Worm (Caenorhabditis elegans) whole organism, L4 larva: ENCODE data around the gene tsen-2.
A peak's percentile ranks its signal among the peaks of the same experiment; 100 is the strongest.

Experiments used
- D1046.2 ChIP-seq: fragments of 200-800 bp; sonication (Bioruptor generic); IDR thresholded peaks from 2 replicates; pipeline ENCODE4 v1.3.6; 2022; ENCODE audit warnings: missing genetic modification characterization, missing compliant biosample characterization
- F26F4.8 ChIP-seq: fragments of 200-800 bp; sonication (Bioruptor generic); conservative IDR thresholded peaks from 2 replicates; pipeline ENCODE4 v1.3.6; 2022; ENCODE audit warnings: missing genetic modification characterization, missing compliant biosample characterization
- F37D6.2 ChIP-seq: sonication (generic microtip); optimal IDR thresholded peaks from 2 replicates; lab custom pipeline; 2016; ENCODE audit warnings: mild to moderate bottlenecking, missing genetic modification characterization, missing compliant biosample characterization
- F44E2.7 ChIP-seq: fragments of 200-800 bp; sonication (Bioruptor generic); IDR thresholded peaks from 2 replicates; pipeline ENCODE4 v2.1.2; 2022; ENCODE audit warnings: missing genetic modification characterization, missing compliant biosample characterization
- attf-4 ChIP-seq: sonication (generic microtip); optimal IDR thresholded peaks from 3 replicates; lab custom pipeline; 2017; ENCODE audit warnings: missing biosample characterization, missing genetic modification characterization
- ceh-28 ChIP-seq: fragments of 150-350 bp; optimal IDR thresholded peaks from 2 replicates; lab custom pipeline; 2014; ENCODE audit warnings: missing biosample characterization, missing genetic modification reagents, missing genetic modification characterization
- daf-12 ChIP-seq: fragments of 150-350 bp; optimal IDR thresholded peaks from 2 replicates; lab custom pipeline; 2014; ENCODE audit warnings: missing biosample characterization, missing genetic modification reagents, missing genetic modification characterization
- daf-16 ChIP-seq, 3 experiments: sonication (generic microtip); optimal IDR thresholded peaks; 2 replicates each; lab custom pipeline; 2016 to 2017; ENCODE audit warnings: missing genetic modification characterization in 3 of 3, missing genetic modification reagents in 3 of 3, mild to moderate bottlenecking in 2 of 3, missing compliant biosample characterization in 2 of 3, missing biosample characterization in 1 of 3, moderate library complexity in 1 of 3
- daf-8 ChIP-seq: fragments of 200-800 bp; sonication (Bioruptor generic); IDR thresholded peaks from 2 replicates; pipeline ENCODE4 v1.3.6; 2022; ENCODE audit warnings: missing genetic modification characterization, missing compliant biosample characterization
- dmd-6 ChIP-seq: fragments of 200-800 bp; sonication (Bioruptor generic); IDR thresholded peaks from 2 replicates; pipeline ENCODE4 v1.3.6; 2022; ENCODE audit warnings: missing genetic modification reagents, missing genetic modification characterization, missing compliant biosample characterization
- dmd-8 ChIP-seq: fragments of 200-800 bp; sonication (Bioruptor generic); IDR thresholded peaks from 2 replicates; pipeline ENCODE4 v1.3.6; 2022; ENCODE audit warnings: missing genetic modification characterization, missing compliant biosample characterization
- dpl-1 ChIP-seq: fragments of 150-350 bp; optimal IDR thresholded peaks from 2 replicates; lab custom pipeline; 2014; ENCODE audit warnings: missing biosample characterization, missing genetic modification reagents, missing genetic modification characterization
- dve-1 ChIP-seq: sonication (generic microtip); optimal IDR thresholded peaks from 2 replicates; lab custom pipeline; 2017; ENCODE audit warnings: antibody characterized with exemption, mild to moderate bottlenecking, missing genetic modification characterization, missing compliant biosample characterization; ENCODE audit not compliant: insufficient read depth
- egl-27 ChIP-seq: sonication (generic microtip); optimal IDR thresholded peaks from 3 replicates; lab custom pipeline; 2017; ENCODE audit warnings: missing biosample characterization, missing genetic modification reagents, missing genetic modification characterization
- hif-1 ChIP-seq, 2 experiments: sonication (generic microtip); optimal IDR thresholded peaks; 2 replicates each; lab custom pipeline; 2016 to 2017; ENCODE audit warnings: missing compliant biosample characterization in 2 of 2, missing genetic modification characterization in 2 of 2, missing genetic modification reagents in 2 of 2, missing genotype in 2 of 2, mild to moderate bottlenecking in 1 of 2
- hlh-11 ChIP-seq: fragments of 200-800 bp; sonication (Bioruptor generic); optimal IDR thresholded peaks from 2 replicates; lab custom pipeline; 2018; ENCODE audit warnings: mild to moderate bottlenecking, missing genetic modification characterization, missing compliant biosample characterization
- hmg-1.1 ChIP-seq: fragments of 200-800 bp; sonication (Bioruptor generic); IDR thresholded peaks from 2 replicates; pipeline ENCODE4 v1.3.6; 2022; ENCODE audit warnings: missing genetic modification reagents, missing genetic modification characterization, missing compliant biosample characterization
- madf-9 ChIP-seq: fragments of 200-800 bp; sonication (Bioruptor generic); conservative IDR thresholded peaks from 2 replicates; pipeline ENCODE4 v1.3.6; 2022; ENCODE audit warnings: missing genetic modification reagents, missing genetic modification characterization, missing compliant biosample characterization
- mes-2 ChIP-seq: sonication (generic microtip); optimal IDR thresholded peaks from 2 replicates; lab custom pipeline; 2016; ENCODE audit warnings: missing genotype, mild to moderate bottlenecking, missing genetic modification characterization, missing compliant biosample characterization; ENCODE audit not compliant: poor library complexity, severe bottlenecking
- nhr-11 ChIP-seq: fragments of 150-350 bp; optimal IDR thresholded peaks from 2 replicates; lab custom pipeline; 2014; ENCODE audit warnings: missing biosample characterization, missing genetic modification characterization
- nhr-28 ChIP-seq: fragments of 150-350 bp; optimal IDR thresholded peaks from 2 replicates; lab custom pipeline; 2014; ENCODE audit warnings: missing biosample characterization, missing genetic modification characterization
- nhr-41 ChIP-seq: fragments of 200-800 bp; sonication (Bioruptor generic); IDR thresholded peaks from 2 replicates; pipeline ENCODE4 v1.3.6; 2022; ENCODE audit warnings: missing genetic modification reagents, missing genetic modification characterization, missing compliant biosample characterization
- nhr-48 ChIP-seq: sonication (generic microtip); optimal IDR thresholded peaks from 2 replicates; lab custom pipeline; 2016; ENCODE audit warnings: mild to moderate bottlenecking, missing genetic modification characterization, missing compliant biosample characterization
- nhr-77 ChIP-seq: fragments of 150-350 bp; optimal IDR thresholded peaks from 2 replicates; lab custom pipeline; 2014; ENCODE audit warnings: missing biosample characterization, missing genetic modification characterization
- pha-4 ChIP-seq, 2 experiments: fragments of 150-350 bp in 1 of 2; fragments of 200-800 bp in 1 of 2; sonication (Bioruptor generic) in 1 of 2; IDR thresholded peaks in 1 of 2; optimal IDR thresholded peaks in 1 of 2; 2 replicates each; pipeline versions ENCODE4 v1.3.6 to Lab custom; 2014 to 2022; ENCODE audit warnings: missing genetic modification characterization in 2 of 2, missing genetic modification reagents in 2 of 2, missing biosample characterization in 1 of 2, missing compliant biosample characterization in 1 of 2
- php-3 ChIP-seq: fragments of 200-800 bp; sonication (Bioruptor generic); IDR thresholded peaks from 2 replicates; pipeline ENCODE4 v1.3.6; 2022; ENCODE audit warnings: missing genetic modification reagents, missing genetic modification characterization, missing compliant biosample characterization
- pqm-1 ChIP-seq: sonication (generic microtip); optimal IDR thresholded peaks from 2 replicates; lab custom pipeline; 2017; ENCODE audit warnings: missing biosample characterization, missing genetic modification characterization
- rbr-2 ChIP-seq: sonication (generic microtip); optimal IDR thresholded peaks from 2 replicates; lab custom pipeline; 2016; ENCODE audit warnings: missing genotype, missing genetic modification characterization, missing compliant biosample characterization
- set-16 ChIP-seq: fragments of 200-800 bp; sonication (Bioruptor generic); IDR thresholded peaks from 2 replicates; pipeline ENCODE4 v1.3.6; 2022; ENCODE audit warnings: missing genetic modification reagents, missing genetic modification characterization, missing compliant biosample characterization
- snpc-1.2 ChIP-seq: fragments of 200-800 bp; sonication (Bioruptor generic); IDR thresholded peaks from 2 replicates; pipeline ENCODE4 v1.3.6; 2022; ENCODE audit warnings: missing genetic modification reagents, missing genetic modification characterization, missing compliant biosample characterization
- spr-3 ChIP-seq: fragments of 200-800 bp; sonication (Bioruptor generic); optimal IDR thresholded peaks from 2 replicates; lab custom pipeline; 2018; ENCODE audit warnings: mild to moderate bottlenecking, missing genetic modification characterization, missing compliant biosample characterization
- tra-1 ChIP-seq: fragments of 200-800 bp; sonication (Bioruptor generic); IDR thresholded peaks from 2 replicates; pipeline ENCODE4 v1.3.6; 2022; ENCODE audit warnings: missing genetic modification reagents, missing genetic modification characterization, missing compliant biosample characterization
- unc-130 ChIP-seq: sonication (generic microtip); optimal IDR thresholded peaks from 2 replicates; lab custom pipeline; 2016; ENCODE audit warnings: missing genetic modification reagents, missing genetic modification characterization, missing compliant biosample characterization
- unc-62 ChIP-seq, 3 experiments: fragments of 150-350 bp in 1 of 3; sonication (generic microtip); optimal IDR thresholded peaks in 2 of 3; peaks in 1 of 3; 1 replicate in 1 of 3; 2 replicates in 2 of 3; lab custom pipeline; 2014 to 2017; ENCODE audit warnings: missing biosample characterization in 3 of 3, missing genetic modification characterization in 3 of 3, missing genetic modification reagents in 3 of 3, missing genotype in 1 of 3
- zfp-3 ChIP-seq: fragments of 200-800 bp; sonication (Bioruptor generic); conservative IDR thresholded peaks from 2 replicates; pipeline ENCODE4 v1.3.6; 2022; ENCODE audit warnings: missing genetic modification reagents, missing genetic modification characterization, missing compliant biosample characterization
- zip-2 ChIP-seq: fragments of 150-350 bp; optimal IDR thresholded peaks from 2 replicates; lab custom pipeline; 2014; ENCODE audit warnings: missing biosample characterization, missing genetic modification characterization
- ztf-11 ChIP-seq: fragments of 150-350 bp; optimal IDR thresholded peaks from 2 replicates; lab custom pipeline; 2014; ENCODE audit warnings: missing biosample characterization, missing genetic modification characterization
- ztf-7 ChIP-seq: fragments of 150-350 bp; optimal IDR thresholded peaks from 2 replicates; lab custom pipeline; 2014; ENCODE audit warnings: missing biosample characterization, missing genetic modification characterization

tsen-2 gene

DNA sequence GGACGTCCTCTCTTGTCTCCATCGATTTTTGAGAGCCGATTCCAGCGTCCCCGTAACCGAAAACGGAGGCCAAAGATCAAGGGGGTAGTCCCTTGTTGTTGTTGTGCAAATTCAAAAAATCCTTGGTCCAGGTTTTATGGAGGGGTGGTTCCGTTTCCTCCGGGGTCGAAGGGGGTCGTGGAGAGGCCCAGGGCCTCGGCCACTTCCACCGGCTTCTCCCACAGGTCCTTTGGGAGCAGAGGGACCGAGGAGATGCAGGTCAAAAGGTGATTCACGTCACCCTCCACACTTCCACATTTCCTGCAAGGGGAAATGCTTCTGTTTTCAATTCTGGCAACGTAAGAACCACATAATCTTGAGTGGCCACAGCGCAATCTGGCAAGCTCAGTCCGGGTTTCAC, 14.4 kb downstream of the tsen-2 start, which contains the start of gene fbxb-22:
TSS of gene fbxb-22 (minus strand) at position 61 of the 400 bp plus-strand sequence.
- peak; percentile 81 for TF ChIP-seq set-16 (GFP tag; lab: Robert Waterston, UW)

DNA sequence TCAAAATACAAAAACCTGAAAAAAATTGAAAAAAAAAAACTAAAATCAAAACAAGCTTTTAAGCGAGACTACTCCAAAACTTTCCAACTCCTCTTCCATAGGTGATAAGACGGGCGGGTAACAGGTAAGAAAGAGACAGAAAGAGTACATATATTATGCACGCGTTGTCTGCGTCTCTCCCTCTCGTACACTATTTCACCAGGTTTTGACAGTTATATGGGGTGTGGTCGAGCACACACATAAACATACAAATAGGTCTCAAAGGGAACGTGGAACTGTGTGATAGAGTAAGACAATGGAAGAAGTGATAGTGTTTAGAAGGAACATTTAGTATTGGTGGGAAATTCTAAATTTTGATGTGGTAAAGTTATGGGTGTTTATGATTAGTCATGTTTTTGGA, 16.5 kb downstream of the tsen-2 start:
- 0 out of 2 replicates have a peak, but pooled peaks have one; percentile 9 for TF ChIP-seq nhr-41 (GFP tag; lab: Robert Waterston, UW)
- TF ChIP-seq spr-3 (GFP tag; lab: Kevin White, UChicago) = no peak
- no peak for TF ChIP-seq nhr-48 (tag; lab: Kevin White, UChicago)
- peak; percentile 85 for TF ChIP-seq dve-1 (tag; lab: Kevin White, UChicago)
- no peak for TF ChIP-seq F44E2.7
- TF ChIP-seq hlh-11 (tag; lab: Kevin White, UChicago) = peak; percentile 76
- no peak for TF ChIP-seq pha-4 (GFP tag; IDR thresholded peaks at IDR 0.05; lab: Robert Waterston, UW)
- TF ChIP-seq pha-4 (tag; optimal IDR thresholded peaks at IDR 0.05; lab: Kevin White, UChicago) = no peak
- peak; percentile 90 for TF ChIP-seq pqm-1 (tag; lab: Kevin White, UChicago)
- TF ChIP-seq mes-2 (tag; lab: Kevin White, UChicago) = peak; percentile 11
- TF ChIP-seq dmd-6 (GFP tag; lab: Robert Waterston, UW) = peak; percentile 63
- TF ChIP-seq nhr-28 (tag; lab: Kevin White, UChicago) = peak; percentile 83
- no peak for TF ChIP-seq daf-16 (GFP tag; optimal IDR thresholded peaks at IDR 0.05; lab: Kevin White, UChicago)
- TF ChIP-seq daf-16 (tag; optimal IDR thresholded peaks at IDR 0.05; lab: Kevin White, UChicago) = peak; percentile 94
- TF ChIP-seq ztf-7 (tag; lab: Kevin White, UChicago) = no peak
- TF ChIP-seq hif-1 (tag; optimal IDR thresholded peaks at IDR 0.05; lab: Kevin White, UChicago) = peak in 1 of 2 experiments; percentile 5
- no peak for TF ChIP-seq zip-2 (tag; lab: Kevin White, UChicago)
- TF ChIP-seq rbr-2 (tag; lab: Kevin White, UChicago) = no peak
- peak in 1 of 2 experiments; percentile 41 for TF ChIP-seq unc-62 (GFP tag; optimal IDR thresholded peaks at IDR 0.05 in 1 of 2; lab: Kevin White, UChicago)
- no peak for TF ChIP-seq unc-62 (tag; optimal IDR thresholded peaks at IDR 0.05; lab: Kevin White, UChicago)
- TF ChIP-seq daf-12 (tag; lab: Kevin White, UChicago) = no peak
- TF ChIP-seq php-3 = peak; percentile 82

DNA sequence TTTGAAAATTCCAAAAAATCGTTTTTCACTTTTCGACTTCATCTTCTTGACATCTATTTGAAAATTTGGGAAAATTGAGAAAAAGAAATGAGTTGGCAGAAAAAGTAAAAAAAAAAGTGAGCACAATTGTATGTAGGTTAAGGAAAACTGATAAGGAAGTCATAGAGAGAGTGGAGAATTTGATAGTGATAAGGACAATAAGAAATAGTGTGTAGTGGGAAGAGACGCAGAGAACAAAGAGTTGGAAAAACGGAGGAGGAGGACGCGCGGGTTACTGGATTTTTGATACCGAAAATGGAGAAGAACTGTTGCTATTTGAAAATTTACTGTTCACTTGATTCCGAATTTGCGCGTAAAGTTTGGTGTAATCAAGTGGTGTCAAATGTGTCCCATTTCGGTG, 19.3 kb downstream of the tsen-2 start, which contains the start of gene Y56A3A.6:
TSS of gene Y56A3A.6 (minus strand) at position 53 of the 400 bp plus-strand sequence.
- TF ChIP-seq F37D6.2 (tag; lab: Kevin White, UChicago) (no peak), pqm-1 (tag; lab: Kevin White, UChicago) (peak; percentile 87), hlh-11 (tag; lab: Kevin White, UChicago) (peak; percentile 8), daf-16 (GFP tag; optimal IDR thresholded peaks at IDR 0.05; lab: Kevin White, UChicago) (no peak), daf-16 (tag; optimal IDR thresholded peaks at IDR 0.05; lab: Kevin White, UChicago) (peak; percentile 39), dve-1 (tag; lab: Kevin White, UChicago) (peak; percentile 48), nhr-11 (tag; lab: Kevin White, UChicago) (no peak), nhr-28 (tag; lab: Kevin White, UChicago) (peak; percentile 62), dmd-6 (GFP tag; lab: Robert Waterston, UW) (0 out of 2 replicates have a peak, but pooled peaks have one; percentile 9)

DNA sequence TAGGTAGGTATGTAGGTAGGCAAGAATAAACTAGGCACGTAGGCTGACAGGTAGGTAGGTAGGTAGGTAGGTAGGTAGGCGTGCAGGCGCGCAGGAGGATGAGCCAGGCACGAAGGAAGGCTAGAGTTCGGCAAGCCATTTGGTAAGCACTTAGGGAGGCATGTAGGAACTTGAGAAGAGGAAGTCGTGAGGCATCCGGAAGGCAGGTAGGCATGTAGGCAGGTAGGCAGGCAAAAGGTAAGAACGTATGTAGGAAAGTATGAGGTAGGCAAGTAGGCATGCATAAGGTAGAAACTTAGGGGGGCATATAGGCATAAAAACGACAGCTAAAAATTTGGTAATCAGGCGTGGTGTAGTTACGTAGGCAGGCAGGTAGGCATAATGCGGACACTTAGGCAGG, 21.9 kb downstream of the tsen-2 start:
- TF ChIP-seq tra-1 (GFP tag; lab: Robert Waterston, UW) = no peak
- no peak for TF ChIP-seq snpc-1.2
- peak; percentile 55; the same call in 1 of the 2 replicates for TF ChIP-seq dmd-8 (GFP tag; lab: Robert Waterston, UW)
- 0 out of 2 replicates have a peak, but pooled peaks have one; percentile 28 for TF ChIP-seq F26F4.8 (GFP tag; lab: Robert Waterston, UW)
- no peak for TF ChIP-seq ceh-28
- peak in 1 of 2 experiments; percentile 79 for TF ChIP-seq unc-62 (GFP tag; optimal IDR thresholded peaks at IDR 0.05 in 1 of 2; lab: Kevin White, UChicago)
- TF ChIP-seq unc-62 (tag; optimal IDR thresholded peaks at IDR 0.05; lab: Kevin White, UChicago) = no peak
- TF ChIP-seq ztf-11 (tag; lab: Kevin White, UChicago) = no peak
- TF ChIP-seq hlh-11 (tag; lab: Kevin White, UChicago) = no peak
- TF ChIP-seq dpl-1 (GFP tag; lab: Kevin White, UChicago) = no peak
- no peak for TF ChIP-seq daf-8 (GFP tag; lab: Robert Waterston, UW)
- TF ChIP-seq spr-3 (GFP tag; lab: Kevin White, UChicago) = no peak
- no peak for TF ChIP-seq egl-27 (tag; lab: Kevin White, UChicago)
- no peak for TF ChIP-seq zip-2 (tag; lab: Kevin White, UChicago)
- TF ChIP-seq nhr-77 = no peak
- TF ChIP-seq D1046.2 (GFP tag; lab: Robert Waterston, UW) = 0 out of 2 replicates have a peak, but pooled peaks have one; percentile 32
- TF ChIP-seq attf-4 = no peak
- no peak for TF ChIP-seq unc-130 (GFP tag; lab: Kevin White, UChicago)
- no peak for TF ChIP-seq hmg-1.1 (GFP tag; lab: Robert Waterston, UW)
- no peak for TF ChIP-seq zfp-3 (GFP tag; lab: Robert Waterston, UW)
- TF ChIP-seq F44E2.7 = no peak
- TF ChIP-seq madf-9 (GFP tag; lab: Robert Waterston, UW) = no peak
